Fruit fly (Drosophila melanogaster) Kc167 (cell line): Measurements from ENCODE around the gene CG43136.

Source experiments
- Sin3A ChIP-seq: fragments of >200 bp; optimal IDR thresholded peaks from 2 replicates; lab custom pipeline; 2018; ENCODE audit warnings: missing external identifiers
- h ChIP-seq: fragments of >200 bp; optimal IDR thresholded peaks from 3 replicates; lab custom pipeline; 2018; ENCODE audit warnings: missing external identifiers
- psq ChIP-seq: fragments of >200 bp; optimal IDR thresholded peaks from 2 replicates; lab custom pipeline; 2017; ENCODE audit warnings: missing external identifiers

- TF ChIP-seq h (lab: Kevin White, UChicago) (no peak), Sin3A (lab: Kevin White, UChicago) (no peak), psq (lab: Kevin White, UChicago) (peak; percentile 16)
Measured at dm6 chrX:5880139-5880924, 26.8 kb downstream of the CG43136 start.
